Worm (Caenorhabditis elegans) whole organism, late embryonic: ENCODE measurements around the gene F56C9.6.

Experiments
- K09A11.1 ChIP-seq: sonication (generic microtip); optimal IDR thresholded peaks from 2 replicates; lab custom pipeline; 2017; ENCODE audit warnings: antibody characterized with exemption, mild to moderate bottlenecking, missing genetic modification characterization, missing compliant biosample characterization; ENCODE audit not compliant: insufficient read depth
- Y22D7AL.16 ChIP-seq: sonication (generic microtip); optimal IDR thresholded peaks from 2 replicates; lab custom pipeline; 2016; ENCODE audit warnings: missing genetic modification characterization, missing compliant biosample characterization
- ama-1 ChIP-seq: fragments of 150-350 bp; optimal IDR thresholded peaks from 2 replicates; lab custom pipeline; 2014
- ceh-19 ChIP-seq: fragments of 200-800 bp; sonication (Bioruptor generic); optimal IDR thresholded peaks from 2 replicates; lab custom pipeline; 2018; ENCODE audit warnings: mild to moderate bottlenecking, missing genetic modification characterization, missing compliant biosample characterization
- ceh-2 ChIP-seq: sonication (generic microtip); optimal IDR thresholded peaks from 2 replicates; lab custom pipeline; 2016; ENCODE audit warnings: missing genotype, missing genetic modification characterization, missing compliant biosample characterization
- ceh-30 ChIP-seq: fragments of 150-350 bp; optimal IDR thresholded peaks from 2 replicates; lab custom pipeline; 2014; ENCODE audit warnings: missing biosample characterization, missing genetic modification characterization
- ceh-34 ChIP-seq: sonication (generic microtip); optimal IDR thresholded peaks from 2 replicates; lab custom pipeline; 2016; ENCODE audit warnings: mild to moderate bottlenecking, missing genetic modification characterization, missing compliant biosample characterization
- che-1 ChIP-seq: sonication (generic microtip); optimal IDR thresholded peaks from 2 replicates; lab custom pipeline; 2016; ENCODE audit warnings: mild to moderate bottlenecking, missing genetic modification characterization, missing compliant biosample characterization
- dmd-4 ChIP-seq: sonication (generic microtip); optimal IDR thresholded peaks from 2 replicates; lab custom pipeline; 2016; ENCODE audit warnings: borderline replicate concordance, missing genetic modification characterization, missing compliant biosample characterization
- elt-2 ChIP-seq: sonication (generic microtip); optimal IDR thresholded peaks from 2 replicates; lab custom pipeline; 2016; ENCODE audit warnings: missing genetic modification reagents, missing genetic modification characterization, missing compliant biosample characterization
- ets-4 ChIP-seq: sonication (generic microtip); optimal IDR thresholded peaks from 2 replicates; lab custom pipeline; 2016; ENCODE audit warnings: missing genetic modification characterization, missing compliant biosample characterization
- eyg-1 ChIP-seq: sonication (generic microtip); optimal IDR thresholded peaks from 2 replicates; lab custom pipeline; 2016; ENCODE audit warnings: missing genotype, missing genetic modification characterization, missing compliant biosample characterization
- fax-1 ChIP-seq: sonication (generic microtip); optimal IDR thresholded peaks from 2 replicates; lab custom pipeline; 2016; ENCODE audit warnings: missing genotype, missing genetic modification characterization, missing compliant biosample characterization
- hlh-30 ChIP-seq: sonication (generic microtip); optimal IDR thresholded peaks from 2 replicates; lab custom pipeline; 2017; ENCODE audit warnings: antibody characterized with exemption, missing genetic modification characterization, missing compliant biosample characterization; ENCODE audit not compliant: insufficient read depth
- hlh-8 ChIP-seq: sonication (generic microtip); optimal IDR thresholded peaks from 2 replicates; lab custom pipeline; 2016; ENCODE audit warnings: missing genotype, missing genetic modification characterization, missing compliant biosample characterization
- lim-6 ChIP-seq: sonication (generic microtip); optimal IDR thresholded peaks from 2 replicates; lab custom pipeline; 2016; ENCODE audit warnings: missing genetic modification characterization, missing compliant biosample characterization
- lin-11 ChIP-seq: fragments of 200-800 bp; sonication (Bioruptor generic); optimal IDR thresholded peaks from 2 replicates; lab custom pipeline; 2018; ENCODE audit warnings: mild to moderate bottlenecking, missing genetic modification characterization, missing compliant biosample characterization
- madf-2 ChIP-seq: sonication (generic microtip); optimal IDR thresholded peaks from 2 replicates; lab custom pipeline; 2017; ENCODE audit warnings: missing genetic modification characterization, missing compliant biosample characterization
- nhr-232 ChIP-seq: sonication (generic microtip); optimal IDR thresholded peaks from 2 replicates; lab custom pipeline; 2016; ENCODE audit warnings: missing genetic modification characterization, missing compliant biosample characterization
- pax-1 ChIP-seq: fragments of 150-350 bp; optimal IDR thresholded peaks from 2 replicates; lab custom pipeline; 2014; ENCODE audit warnings: missing biosample characterization, missing genetic modification characterization
- syd-9 ChIP-seq: sonication (generic microtip); optimal IDR thresholded peaks from 2 replicates; lab custom pipeline; 2016; ENCODE audit warnings: mild to moderate bottlenecking, missing genetic modification characterization, moderate library complexity, missing compliant biosample characterization
- tbx-2 ChIP-seq: sonication (generic microtip); optimal IDR thresholded peaks from 2 replicates; lab custom pipeline; 2016; ENCODE audit warnings: missing genetic modification characterization, missing compliant biosample characterization
- tbx-7 ChIP-seq: sonication (generic microtip); optimal IDR thresholded peaks from 2 replicates; lab custom pipeline; 2016; ENCODE audit warnings: missing genotype, missing genetic modification characterization, missing compliant biosample characterization
- unc-42 ChIP-seq: sonication (generic microtip); optimal IDR thresholded peaks from 2 replicates; lab custom pipeline; 2016; ENCODE audit warnings: missing genotype, missing genetic modification characterization, missing compliant biosample characterization
- ztf-16 ChIP-seq: sonication (generic microtip); optimal IDR thresholded peaks from 2 replicates; lab custom pipeline; 2017; ENCODE audit warnings: missing genetic modification characterization, missing compliant biosample characterization

F56C9.6 gene

DNA sequence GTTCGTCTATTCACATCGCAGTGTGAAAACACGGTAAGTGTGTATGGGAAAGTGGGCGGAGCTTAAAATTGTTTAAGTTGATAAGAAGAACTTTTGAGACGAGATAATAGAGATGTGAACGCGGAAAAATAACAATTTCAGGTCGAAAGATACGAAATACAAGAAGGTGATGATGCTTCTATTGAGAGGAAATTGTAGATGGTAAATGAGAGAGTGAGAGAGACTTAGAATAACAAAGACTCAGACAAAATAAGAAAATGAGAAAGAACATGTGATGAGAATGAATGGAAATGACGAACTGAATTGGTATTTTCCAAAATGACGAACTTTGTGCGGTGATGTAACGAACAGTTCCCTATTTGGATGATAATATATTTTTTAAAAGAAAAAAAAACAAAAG lies 39.5 kb downstream of the F56C9.6 start:
- TF ChIP-seq lin-11 (tag; lab: Kevin White, UChicago), result no peak
- TF ChIP-seq elt-2 (tag; lab: Kevin White, UChicago), result no peak
- TF ChIP-seq ama-1 (lab: Kevin White, UChicago), result no peak
- no peak for TF ChIP-seq nhr-232
- TF ChIP-seq lim-6, result no peak
- TF ChIP-seq ceh-2 (tag; lab: Kevin White, UChicago), result no peak
- no peak for TF ChIP-seq che-1
- TF ChIP-seq dmd-4 (tag; lab: Kevin White, UChicago), result no peak
- TF ChIP-seq hlh-8, result no peak
- TF ChIP-seq K09A11.1 (tag; lab: Kevin White, UChicago), result no peak
- TF ChIP-seq syd-9 (tag; lab: Kevin White, UChicago), result no peak
- no peak for TF ChIP-seq pax-1 (tag; lab: Kevin White, UChicago)
- TF ChIP-seq tbx-7, result no peak
- TF ChIP-seq fax-1, result no peak
- no peak for TF ChIP-seq hlh-30
- no peak for TF ChIP-seq tbx-2 (tag; lab: Kevin White, UChicago)

DNA sequence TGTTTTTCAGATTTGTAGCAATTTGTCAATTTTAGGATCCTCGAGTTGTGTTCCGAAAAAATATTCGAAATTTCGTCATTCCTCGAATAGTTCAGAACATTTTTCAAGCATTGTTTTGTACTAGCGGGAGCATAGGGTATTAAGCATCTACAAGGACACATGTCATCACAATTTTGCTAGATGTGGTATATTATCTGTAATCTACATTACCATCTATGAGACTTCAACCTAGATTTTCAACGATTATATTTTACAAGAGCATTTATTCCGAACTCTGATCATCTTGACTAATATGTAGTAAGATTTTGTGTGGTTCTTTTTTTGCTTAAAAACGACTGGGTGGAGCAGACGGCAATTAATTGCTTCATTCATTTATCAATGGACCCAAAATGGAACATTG lies 47.5 kb downstream of the F56C9.6 start:
- no peak for TF ChIP-seq K09A11.1 (tag; lab: Kevin White, UChicago)
- no peak for TF ChIP-seq ceh-34 (tag; lab: Kevin White, UChicago)
- no peak for TF ChIP-seq ceh-30 (tag; lab: Kevin White, UChicago)
- no peak for TF ChIP-seq eyg-1 (tag; lab: Kevin White, UChicago)
- TF ChIP-seq elt-2 (tag; lab: Kevin White, UChicago), result no peak
- no peak for TF ChIP-seq ztf-16 (tag; lab: Kevin White, UChicago)
- no peak for TF ChIP-seq dmd-4 (tag; lab: Kevin White, UChicago)
- no peak for TF ChIP-seq lim-6
- no peak for TF ChIP-seq fax-1
- TF ChIP-seq ceh-19 (GFP tag; lab: Kevin White, UChicago), result no peak
- TF ChIP-seq ets-4 (tag; lab: Kevin White, UChicago), result no peak
- TF ChIP-seq hlh-30, result no peak
- no peak for TF ChIP-seq madf-2
- TF ChIP-seq che-1, result no peak
- TF ChIP-seq, all 69 proteins: peak for 0

DNA sequence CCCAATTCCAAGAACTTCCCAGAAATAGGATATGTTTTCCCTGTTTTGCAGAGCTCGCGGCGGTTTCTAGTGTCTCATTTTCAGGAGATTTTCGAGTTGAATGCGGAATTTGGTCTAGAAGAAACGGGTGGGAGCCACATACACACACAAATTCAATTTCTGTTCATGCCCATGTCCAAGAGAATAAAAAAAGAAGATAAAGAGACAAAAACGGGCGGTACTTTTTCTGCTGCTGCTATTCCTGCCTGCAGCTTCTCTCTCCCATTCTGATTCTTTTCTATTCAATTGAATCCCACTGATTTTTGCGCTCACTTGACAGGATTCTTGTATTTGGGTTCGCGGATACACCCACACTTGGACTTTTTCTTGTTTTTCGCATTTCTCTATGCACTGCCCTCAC lies 48.0 kb downstream of the F56C9.6 start:
- peak; percentile 53 for TF ChIP-seq unc-42
- no peak for TF ChIP-seq Y22D7AL.16 (tag; lab: Kevin White, UChicago)
